Worm (Caenorhabditis elegans) whole organism, midembryonic: ENCODE results near the gene clec-21.

Experiments
- T22C8.4 ChIP-seq: fragments of 200-800 bp; sonication (Bioruptor generic); IDR thresholded peaks from 2 replicates; pipeline ENCODE4 v1.3.6; 2022; ENCODE audit warnings: missing genetic modification characterization, missing compliant biosample characterization
- cog-1 ChIP-seq: sonication (generic microtip); optimal IDR thresholded peaks from 2 replicates; lab custom pipeline; 2016; ENCODE audit warnings: missing genetic modification characterization, missing compliant biosample characterization
- flt-1 ChIP-seq: fragments of 200-800 bp; sonication (Bioruptor generic); IDR thresholded peaks from 2 replicates; pipeline ENCODE4 v1.3.6; 2022; ENCODE audit warnings: missing genetic modification characterization, missing compliant biosample characterization
- klf-2 ChIP-seq: fragments of 200-800 bp; sonication (Bioruptor generic); conservative IDR thresholded peaks from 2 replicates; pipeline ENCODE4 v1.3.6; 2022; ENCODE audit warnings: missing genetic modification reagents, missing genetic modification characterization, missing compliant biosample characterization
- med-1 ChIP-seq: sonication (generic microtip); optimal IDR thresholded peaks from 2 replicates; lab custom pipeline; 2017; ENCODE audit warnings: missing genetic modification characterization, mild to moderate bottlenecking, missing compliant biosample characterization, antibody characterized with exemption, missing genetic modification reagents; ENCODE audit not compliant: insufficient read depth
- tab-1 ChIP-seq: fragments of 200-800 bp; sonication (Bioruptor generic); IDR thresholded peaks from 2 replicates; pipeline ENCODE4 v1.3.6; 2022; ENCODE audit warnings: missing genetic modification characterization, missing compliant biosample characterization
- ztf-23 ChIP-seq: fragments of 200-800 bp; sonication (Bioruptor generic); IDR thresholded peaks from 2 replicates; pipeline ENCODE4 v1.3.6; 2022; ENCODE audit warnings: missing genetic modification reagents, missing genetic modification characterization, missing compliant biosample characterization
- ztf-29 ChIP-seq: fragments of 200-800 bp; sonication (Bioruptor generic); IDR thresholded peaks from 2 replicates; pipeline ENCODE4 v1.3.6; 2022; ENCODE audit warnings: missing genetic modification reagents, missing genetic modification characterization, missing compliant biosample characterization

DNA sequence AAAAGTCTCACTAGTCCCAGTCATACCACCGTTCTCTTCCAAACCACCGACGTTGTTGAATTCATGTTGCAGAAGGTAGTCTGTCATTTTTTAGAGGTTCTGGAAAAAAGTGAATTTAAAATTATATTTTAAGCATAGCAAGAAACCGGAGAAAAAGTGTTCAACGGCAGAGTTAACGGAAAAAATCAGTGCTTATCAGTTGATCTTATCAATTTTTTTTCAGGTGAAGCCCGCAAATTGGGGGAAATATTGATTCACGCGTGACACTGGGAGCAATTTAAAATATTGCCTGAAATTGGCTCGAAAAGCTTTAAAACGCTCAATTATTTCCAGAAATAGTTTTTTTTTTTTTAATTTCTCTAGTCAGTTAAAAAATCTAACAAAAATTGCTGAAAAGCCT is 4.2 kb downstream of the clec-21 start, which contains the start of gene math-38:
- TF ChIP-seq T22C8.4 (GFP tag; lab: Robert Waterston, UW) (no peak), cog-1 (tag; lab: Kevin White, UChicago) (no peak), flt-1 (GFP tag; lab: Robert Waterston, UW) (no peak), tab-1 (GFP tag; lab: Robert Waterston, UW) (no peak), ztf-29 (no peak), ztf-23 (GFP tag; lab: Robert Waterston, UW) (no peak), med-1 (no peak), klf-2 (GFP tag; lab: Robert Waterston, UW) (no peak)
